Fruit fly (Drosophila melanogaster): ENCODE measurements around the gene E2f2.

The E2f2 gene

DNA sequence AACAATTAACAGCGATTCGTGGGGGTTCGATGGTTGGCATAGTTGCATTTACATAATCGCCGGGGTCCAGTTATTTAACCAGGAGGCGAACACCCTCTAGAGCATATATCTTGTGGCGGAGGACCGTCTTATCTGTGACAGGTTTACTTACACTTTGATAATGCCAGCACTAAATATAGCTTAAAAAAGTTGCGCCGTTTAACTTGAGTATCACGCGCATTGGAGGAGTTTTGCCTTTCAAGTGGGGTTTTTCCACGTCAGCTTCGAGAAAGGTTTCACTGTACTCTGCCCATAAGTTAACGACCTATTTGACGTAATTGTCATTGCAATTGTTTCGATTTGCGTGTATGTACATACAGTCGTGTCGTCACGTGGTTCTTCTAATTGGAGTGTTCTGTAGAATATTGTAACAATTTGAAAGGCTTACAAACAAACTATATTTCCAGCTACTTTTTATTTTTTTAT is 12.6 kb upstream of the E2f2 start:
- no peak for TF ChIP-seq CG17801 (GFP tag; optimal IDR thresholded peaks at IDR 0.05; ENCODE audit: partially characterized antibody)

DNA sequence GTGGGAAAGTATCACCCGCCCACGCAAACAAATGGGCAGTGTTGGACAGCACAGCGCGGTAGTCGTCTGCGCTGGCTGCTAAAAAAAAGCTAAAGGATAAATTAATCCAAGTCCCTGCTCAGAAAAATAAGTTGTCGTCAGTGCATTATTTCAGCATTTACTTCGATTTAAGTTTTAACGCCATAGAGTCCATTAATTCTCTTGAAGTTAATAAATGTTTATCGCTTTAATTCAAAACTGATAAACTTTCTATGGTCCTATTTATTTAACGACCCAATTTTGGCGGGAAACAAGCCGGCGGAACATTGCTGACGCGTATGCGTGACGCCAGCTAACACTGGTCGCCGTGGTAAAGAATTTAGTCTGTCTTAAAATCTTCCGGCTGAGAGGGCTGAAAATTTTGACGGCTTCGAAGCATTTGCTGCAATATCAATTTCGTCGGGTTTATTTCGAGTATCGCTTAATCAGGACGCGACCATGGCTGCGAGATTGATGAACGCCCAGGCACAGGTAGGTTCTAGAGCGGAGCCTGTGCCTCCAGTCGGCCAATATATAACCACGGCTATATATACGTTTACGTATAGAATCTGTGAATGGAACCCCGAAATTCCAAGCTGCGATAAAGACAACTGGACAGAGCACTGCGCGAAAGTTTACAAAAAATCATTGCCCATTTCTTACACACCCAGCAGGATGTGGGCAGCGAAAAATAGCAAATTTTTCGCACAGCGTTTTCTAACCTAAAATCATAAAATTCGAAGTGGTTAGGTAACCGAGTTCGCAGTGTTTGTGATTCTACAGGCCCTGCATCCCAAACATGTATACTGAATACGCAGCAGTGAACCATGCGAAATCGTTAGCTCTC is 12.0 kb upstream of the E2f2 start, which contains the start of the genes mAcon1, CG43345 and CG43346:
mAcon1 (plus strand) TSS at position 276 of the 865 bp plus-strand sequence.
CG43345 (minus strand) TSS at position 287 of the 865 bp plus-strand sequence.
CG43346 (minus strand) TSS at position 287 of the 865 bp plus-strand sequence.
- TF ChIP-seq CG17801 (GFP tag; optimal IDR thresholded peaks at IDR 0.05; ENCODE audit: partially characterized antibody) = peak; percentile 71

DNA sequence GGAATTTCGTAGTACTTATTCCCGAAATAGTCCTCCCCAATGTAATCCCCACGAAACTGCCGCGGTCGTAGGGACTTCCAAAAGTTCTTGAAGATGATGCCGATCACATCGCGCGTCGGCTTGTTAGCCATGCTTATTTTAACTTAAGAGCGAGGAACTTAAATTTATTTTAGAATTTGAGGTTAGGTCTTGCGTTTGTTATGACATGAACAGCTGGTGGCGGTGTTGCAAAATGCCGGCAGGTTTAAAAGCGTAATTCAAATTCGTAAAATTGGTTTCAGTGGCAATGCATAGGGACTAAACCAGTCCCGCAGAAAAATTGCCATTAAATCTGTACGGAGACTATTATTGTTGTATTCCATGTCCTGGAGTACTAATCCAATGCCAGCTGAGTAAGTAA is 9.9 kb upstream of the E2f2 start:
- peak; percentile 47 for TF ChIP-seq CG17801 (GFP tag; optimal IDR thresholded peaks at IDR 0.05; ENCODE audit: partially characterized antibody)

DNA sequence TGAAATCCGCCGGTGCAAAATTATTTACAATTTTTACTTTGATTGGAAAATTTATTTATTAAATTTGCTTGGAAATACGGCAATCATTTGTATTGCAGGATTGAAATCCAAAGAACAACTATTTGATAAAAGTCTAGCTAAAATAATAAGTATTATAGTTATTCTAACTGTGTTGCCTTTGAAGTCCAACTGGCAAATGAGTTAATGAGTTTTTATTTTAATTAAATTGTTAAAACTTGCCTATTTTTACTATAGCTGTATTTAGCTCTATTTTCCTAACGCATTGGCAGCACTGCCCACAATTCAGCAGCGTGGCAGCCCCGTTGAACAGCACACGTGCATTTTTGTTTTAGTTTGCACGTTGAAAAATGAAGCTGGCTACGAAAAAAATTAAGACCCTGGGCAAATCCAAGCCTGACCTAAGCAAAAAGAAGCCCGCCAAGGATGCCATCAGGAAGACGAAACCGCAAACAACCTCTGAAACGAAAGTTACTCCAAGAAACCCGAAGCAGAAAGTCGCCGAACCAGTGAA is 6.8 kb upstream of the E2f2 start, which contains the start of gene Noc2:
Noc2 (plus strand) TSS at position 331 of the 532 bp plus-strand sequence.
- no peak for TF ChIP-seq CG17801 (GFP tag; optimal IDR thresholded peaks at IDR 0.05; ENCODE audit: partially characterized antibody)

DNA sequence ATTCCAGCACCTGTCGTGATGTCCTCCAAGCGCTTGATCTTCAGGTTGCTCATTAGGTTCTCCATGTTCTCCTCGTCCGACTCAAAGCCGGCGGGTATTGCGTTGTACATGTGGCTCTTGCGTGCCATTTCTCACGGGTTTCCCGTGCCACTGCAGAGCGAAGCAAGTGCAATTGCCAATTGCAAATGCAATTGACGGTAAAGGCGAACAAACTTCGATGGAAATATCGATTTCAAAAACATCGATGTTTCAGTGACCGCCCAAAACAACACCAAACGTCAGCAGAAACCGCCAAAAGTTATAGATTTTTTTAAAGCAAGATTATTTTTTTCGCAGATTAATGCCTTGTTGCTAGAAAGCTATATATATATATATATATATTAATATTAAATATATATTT is 6.3 kb upstream of the E2f2 start, which contains the start of gene Nbr:
Nbr (minus strand) TSS at position 209 of the 400 bp plus-strand sequence.
- TF ChIP-seq CG17801 (GFP tag; optimal IDR thresholded peaks at IDR 0.05; ENCODE audit: partially characterized antibody) = peak; percentile 52

DNA sequence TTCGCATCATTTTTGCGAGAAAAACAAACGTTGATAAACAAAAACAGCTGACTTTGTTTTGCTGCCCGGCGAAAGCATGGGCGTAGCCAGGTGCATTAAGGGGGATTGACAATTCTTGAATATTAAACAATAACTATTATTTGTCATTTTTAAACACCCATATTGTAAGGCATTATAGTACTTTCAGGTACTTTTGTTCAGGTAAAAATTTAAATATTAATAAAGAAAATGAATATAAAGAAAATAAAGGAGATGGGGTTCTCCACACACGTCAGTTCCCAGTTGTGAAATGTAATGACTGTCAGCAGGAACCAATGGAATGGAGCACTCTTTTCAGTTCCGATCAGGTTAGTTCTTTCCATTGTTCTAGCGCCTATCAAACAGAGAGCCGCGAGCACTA is 2.0 kb upstream of the E2f2 start, which contains the start of the genes Coq3 and Pld3:
Coq3 (minus strand) TSS at position 58 of the 400 bp plus-strand sequence.
Pld3 (plus strand) TSS at position 294 of the 400 bp plus-strand sequence.
- TF ChIP-seq CG17801 (GFP tag; optimal IDR thresholded peaks at IDR 0.05; ENCODE audit: partially characterized antibody) = peak; percentile 93

DNA sequence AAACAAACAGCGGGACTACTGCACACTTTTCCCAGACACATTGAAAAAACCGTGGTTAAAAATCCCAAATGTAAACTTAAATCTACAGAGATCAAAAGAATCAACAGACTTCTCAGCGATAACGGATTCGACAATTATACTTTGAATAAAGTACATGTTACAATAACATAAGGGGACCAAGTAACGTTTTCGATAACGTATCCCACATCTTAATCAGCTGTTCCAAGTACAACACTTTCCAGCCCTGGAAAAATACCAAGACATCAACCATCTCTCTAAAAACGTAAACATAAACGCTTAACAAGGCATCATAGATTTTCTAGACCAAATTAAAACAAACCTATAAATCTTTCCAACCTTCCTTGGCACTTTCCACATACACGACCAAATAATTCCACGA is 2.7 kb downstream of the E2f2 start:
- TF ChIP-seq CG17801 (GFP tag; optimal IDR thresholded peaks at IDR 0.05; ENCODE audit: partially characterized antibody) = no peak

DNA sequence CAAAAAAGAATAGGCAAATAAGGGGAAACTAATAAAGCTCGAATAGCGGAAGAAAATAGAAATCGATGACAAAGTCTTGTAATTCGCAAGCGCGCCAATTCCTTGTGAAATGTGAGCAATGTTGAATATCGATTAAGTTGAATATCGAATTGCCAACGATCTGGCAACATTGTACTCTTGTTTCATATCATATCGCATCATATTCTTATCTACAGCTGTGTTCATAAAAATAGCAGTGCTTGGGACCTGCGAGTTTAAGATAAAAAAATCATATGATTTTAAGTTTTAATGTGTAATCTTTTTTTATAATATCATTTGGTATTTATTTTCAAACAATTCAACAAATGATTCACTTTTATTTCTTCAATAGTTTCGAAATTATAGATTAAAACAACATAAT is 7.5 kb downstream of the E2f2 start:
- TF ChIP-seq CG17801 (GFP tag; optimal IDR thresholded peaks at IDR 0.05; ENCODE audit: partially characterized antibody) = no peak

DNA sequence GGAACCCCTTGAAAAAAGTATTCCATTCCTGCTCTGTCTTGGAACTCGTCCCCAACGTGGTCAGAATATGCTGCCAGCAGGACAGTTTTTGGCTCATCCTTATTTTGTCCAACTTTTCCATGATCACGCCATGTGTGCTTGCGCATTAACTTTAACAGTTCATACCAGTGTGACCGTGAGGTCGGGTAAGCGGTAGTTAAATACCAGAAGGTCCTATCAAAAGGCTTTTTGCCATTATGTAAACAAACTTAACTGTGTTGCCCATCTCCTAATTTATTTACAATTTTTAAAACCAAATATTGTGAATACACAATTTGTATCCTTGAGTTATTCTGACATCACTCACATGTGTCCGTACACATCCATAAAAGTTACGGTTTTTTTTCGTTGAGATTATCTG is 8.3 kb downstream of the E2f2 start, which contains the start of gene del:
del (minus strand) TSS at position 305 of the 400 bp plus-strand sequence.
- no peak for TF ChIP-seq CG17801 (GFP tag; optimal IDR thresholded peaks at IDR 0.05; ENCODE audit: partially characterized antibody)

DNA sequence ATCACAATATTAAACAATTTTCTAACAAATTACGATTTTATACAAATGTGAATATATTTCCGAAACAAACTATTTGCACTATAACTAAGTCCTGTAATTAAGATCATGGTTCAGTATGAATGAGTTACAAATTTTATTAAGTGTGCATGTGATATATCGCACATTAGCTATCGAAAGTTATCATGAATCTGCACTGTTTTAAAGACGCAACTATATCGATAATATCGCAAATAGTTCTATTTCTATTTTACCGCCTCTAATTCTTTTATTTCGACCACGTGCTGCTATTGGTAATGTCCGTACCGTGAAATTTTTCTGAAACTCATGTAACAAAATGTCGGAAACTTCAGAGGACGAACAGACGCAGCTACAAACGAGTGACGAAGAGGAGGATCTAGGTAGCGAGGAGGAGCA is 13.6 kb downstream of the E2f2 start, which contains the start of gene pths:
pths (plus strand) TSS at position 258 of the 414 bp plus-strand sequence.
- no peak for TF ChIP-seq CG17801 (GFP tag; optimal IDR thresholded peaks at IDR 0.05; ENCODE audit: partially characterized antibody)

DNA sequence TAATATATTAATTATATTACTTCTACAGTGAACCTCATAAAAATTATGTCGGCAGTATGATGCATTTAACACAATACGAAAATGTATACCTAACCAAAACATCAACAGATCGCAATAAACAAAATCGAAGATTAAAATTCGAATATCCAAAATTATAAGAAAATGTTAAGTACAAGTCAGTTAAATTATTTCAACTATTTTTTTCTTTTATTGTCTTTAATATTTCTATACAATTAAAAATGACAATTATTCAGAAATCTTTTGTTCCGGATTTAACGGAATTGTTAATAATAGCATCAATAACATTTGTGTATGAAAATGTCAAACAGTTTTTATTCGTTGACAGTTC is 14.1 kb downstream of the E2f2 start:
- TF ChIP-seq CG17801 (GFP tag; optimal IDR thresholded peaks at IDR 0.05; ENCODE audit: partially characterized antibody) = no peak

DNA sequence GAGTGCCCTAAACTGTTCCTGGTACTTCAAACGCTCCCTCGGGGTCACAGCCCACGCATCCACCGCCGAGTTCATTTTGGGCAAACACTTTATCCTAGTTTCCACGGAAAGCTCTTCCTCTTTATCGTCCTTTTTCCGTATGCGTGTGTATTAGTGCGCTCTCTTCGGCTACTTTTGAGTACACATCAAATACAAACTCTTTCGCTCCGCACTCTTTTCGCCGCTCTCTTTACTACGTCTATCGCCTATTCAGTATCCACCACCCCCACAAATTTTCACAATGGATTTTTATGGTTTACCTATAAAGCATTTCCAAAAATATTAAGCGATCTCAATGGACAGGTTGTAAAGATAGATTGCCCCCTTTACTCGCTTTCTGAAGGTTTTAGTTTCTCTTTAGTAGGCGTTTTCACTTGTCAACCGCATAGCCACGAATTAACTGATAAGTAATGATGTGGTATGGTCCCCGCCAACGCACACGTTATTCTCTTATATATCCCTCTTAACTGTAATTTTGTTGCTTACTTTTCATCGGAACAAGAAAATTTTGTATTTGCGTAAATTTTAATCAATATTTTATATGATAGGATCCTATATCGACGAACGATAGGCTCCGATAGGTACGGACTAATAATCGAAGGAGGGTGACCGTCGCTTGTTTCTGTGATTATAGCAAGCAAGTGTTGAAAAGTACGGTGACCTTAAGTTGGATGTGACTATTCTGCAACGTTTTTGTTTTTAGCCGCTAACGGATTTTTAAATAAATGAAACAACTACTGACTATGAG is 14.6 kb downstream of the E2f2 start, which contains the start of gene Dap160:
Dap160 (minus strand) TSS at position 634 of the 787 bp plus-strand sequence.
- no peak for TF ChIP-seq CG17801 (GFP tag; optimal IDR thresholded peaks at IDR 0.05; ENCODE audit: partially characterized antibody)

DNA sequence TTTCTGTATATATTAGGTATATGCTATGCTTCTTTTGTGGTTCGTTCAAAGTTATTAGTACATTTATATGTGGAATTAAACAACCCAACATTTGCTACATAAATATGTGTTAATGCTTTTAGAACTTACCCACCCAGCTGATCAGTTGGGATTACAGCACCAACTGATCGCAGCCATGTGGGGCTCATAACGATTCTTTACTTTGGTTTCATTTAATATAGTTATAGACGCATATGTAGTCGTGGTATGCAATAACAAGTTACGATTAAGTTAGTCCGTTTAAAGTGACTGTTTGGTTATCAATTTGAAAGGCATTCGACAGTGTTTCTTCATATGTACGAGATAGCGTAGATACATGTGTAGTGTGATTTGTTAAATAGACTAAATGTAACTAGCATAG is 20.8 kb downstream of the E2f2 start:
- no peak for TF ChIP-seq CG17801 (GFP tag; optimal IDR thresholded peaks at IDR 0.05; ENCODE audit: partially characterized antibody)

DNA sequence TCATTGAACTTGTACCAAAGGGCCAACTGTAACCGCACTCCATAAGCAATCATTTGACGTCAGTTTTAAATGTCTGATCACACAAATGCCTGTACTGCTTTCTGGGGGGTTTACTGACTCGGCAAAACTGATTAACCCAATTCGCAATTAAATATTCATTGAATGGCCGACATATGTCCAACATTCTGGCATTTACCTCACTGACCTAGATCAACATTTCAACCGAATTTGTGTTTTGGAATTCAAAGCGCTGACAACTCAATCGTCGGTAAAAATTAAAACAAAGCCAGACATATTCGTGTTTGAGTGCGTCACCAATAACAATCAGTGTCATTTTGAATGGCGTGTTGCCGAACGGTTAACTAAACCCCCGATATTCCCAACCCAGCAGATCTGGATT is 40.9 kb downstream of the E2f2 start:
- no peak for TF ChIP-seq CG17801 (GFP tag; optimal IDR thresholded peaks at IDR 0.05; ENCODE audit: partially characterized antibody)

DNA sequence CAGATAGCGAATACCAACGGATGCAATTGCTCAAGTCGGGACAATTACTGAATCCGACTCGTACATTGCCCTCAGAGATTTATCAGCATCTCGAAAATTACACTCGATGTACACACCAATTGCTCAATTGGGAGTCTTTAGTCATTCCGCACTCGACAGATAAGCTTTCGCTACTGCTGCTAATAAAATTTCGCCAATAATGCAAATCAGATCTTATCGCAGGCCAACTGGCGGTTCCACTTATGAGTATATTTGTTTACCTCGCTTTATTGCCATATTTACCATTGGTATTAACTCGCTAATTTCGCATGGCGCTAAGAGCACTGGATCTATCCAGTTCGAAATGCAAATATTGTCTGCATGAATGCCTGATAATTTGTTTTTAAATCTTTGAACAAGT is 43.0 kb downstream of the E2f2 start:
- no peak for TF ChIP-seq CG17801 (GFP tag; optimal IDR thresholded peaks at IDR 0.05; ENCODE audit: partially characterized antibody)
